Worm (Caenorhabditis elegans): Measurements from ENCODE around the gene K10B2.4.

K10B2.4 gene

DNA sequence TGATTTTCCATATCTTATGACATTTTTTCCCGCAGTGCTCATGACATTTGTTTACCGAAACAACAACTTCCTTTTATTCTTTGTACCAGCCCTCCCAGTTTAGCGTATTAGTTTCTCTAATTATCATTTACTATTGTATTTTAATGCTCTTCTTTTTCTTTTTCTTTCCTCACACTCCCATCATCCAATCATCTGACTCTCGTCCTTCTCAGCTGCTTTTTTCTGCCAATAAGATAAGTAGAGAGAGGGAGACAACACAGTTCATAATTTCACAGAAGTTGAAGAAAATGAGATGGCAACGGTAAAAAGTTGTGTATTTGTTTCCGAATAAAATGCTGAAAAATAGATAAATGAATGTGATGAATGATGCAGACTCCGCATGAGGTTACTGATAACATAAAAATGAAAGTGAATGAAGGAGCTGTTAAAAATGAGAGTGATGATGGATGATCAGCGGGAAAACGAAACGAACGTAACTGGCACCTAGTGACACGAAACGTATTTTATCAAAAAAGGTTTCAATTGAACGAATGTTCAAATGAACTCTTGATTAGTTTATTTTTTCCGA is 16.7 kb upstream of the K10B2.4 start:
- no peak for TF ChIP-seq ceh-63 (GFP tag; optimal IDR thresholded peaks at IDR 0.05)
- peak; percentile 52 for TF ChIP-seq elt-2 (tag; optimal IDR thresholded peaks at IDR 0.05)
- TF ChIP-seq lin-39 (tag; optimal IDR thresholded peaks at IDR 0.05): no peak
- no peak for TF ChIP-seq C04F5.9 (tag; optimal IDR thresholded peaks at IDR 0.05)
- no peak for TF ChIP-seq mab-9 (GFP tag; IDR thresholded peaks at IDR 0.05)
- TF ChIP-seq nhr-76 (tag; optimal IDR thresholded peaks at IDR 0.05): no peak
- no peak for TF ChIP-seq mdl-1 (tag; optimal IDR thresholded peaks at IDR 0.05)
- TF ChIP-seq mef-2 (tag; optimal IDR thresholded peaks at IDR 0.05): no peak
- no peak for TF ChIP-seq pax-3 (tag; optimal IDR thresholded peaks at IDR 0.05)
- no peak for TF ChIP-seq nhr-77 (tag; optimal IDR thresholded peaks at IDR 0.05)
- TF ChIP-seq irx-1 (tag; optimal IDR thresholded peaks at IDR 0.05): no peak
- no peak for TF ChIP-seq nhr-237 (tag; optimal IDR thresholded peaks at IDR 0.05)
- no peak for TF ChIP-seq ceh-90 (tag; optimal IDR thresholded peaks at IDR 0.05)
- no peak for TF ChIP-seq ztf-11 (tag; optimal IDR thresholded peaks at IDR 0.05)
- TF ChIP-seq fkh-4 (tag; optimal IDR thresholded peaks at IDR 0.05; ENCODE audit: borderline replicate concordance): no peak
- TF ChIP-seq zag-1 (tag; optimal IDR thresholded peaks at IDR 0.05): no peak
- TF ChIP-seq jun-1 (tag; optimal IDR thresholded peaks at IDR 0.05): no peak
- no peak for TF ChIP-seq nhr-12 (tag; optimal IDR thresholded peaks at IDR 0.05)
- no peak for TF ChIP-seq unc-130 (tag; optimal IDR thresholded peaks at IDR 0.05)
- TF ChIP-seq nhr-90 (tag; optimal IDR thresholded peaks at IDR 0.05; ENCODE audit: poor library complexity): no peak
- TF ChIP-seq nhr-47 (tag; optimal IDR thresholded peaks at IDR 0.05): no peak
- TF ChIP-seq vab-15 (tag; optimal IDR thresholded peaks at IDR 0.05): no peak
- no peak for TF ChIP-seq unc-86 (tag; optimal IDR thresholded peaks at IDR 0.05)
- no peak for TF ChIP-seq lsy-2 (tag; optimal IDR thresholded peaks at IDR 0.05)
- no peak for TF ChIP-seq ceh-8 (GFP tag; optimal IDR thresholded peaks at IDR 0.05)
- peak; percentile 13 for TF ChIP-seq lin-14 (GFP tag; optimal IDR thresholded peaks at IDR 0.05)
- no peak for TF ChIP-seq ets-5 (GFP tag; IDR thresholded peaks at IDR 0.05)
- TF ChIP-seq grh-1 (GFP tag; IDR thresholded peaks at IDR 0.05): no peak
- no peak for TF ChIP-seq egl-27 (tag; optimal IDR thresholded peaks at IDR 0.05)
- TF ChIP-seq lin-15B (tag; optimal IDR thresholded peaks at IDR 0.05): no peak
- no peak for TF ChIP-seq hpl-2 (GFP tag; optimal IDR thresholded peaks at IDR 0.05)
- TF ChIP-seq hlh-4 (tag; optimal IDR thresholded peaks at IDR 0.05): no peak
- peak; percentile 0 for TF ChIP-seq nhr-20 (tag; optimal IDR thresholded peaks at IDR 0.05)
- TF ChIP-seq nhr-85 (tag): no peak
- peak in 1 of 2 experiments; percentile 56 for TF ChIP-seq lin-35 (GFP tag; optimal IDR thresholded peaks at IDR 0.05)
- no peak for TF ChIP-seq ceh-82 (tag; optimal IDR thresholded peaks at IDR 0.05)
- TF ChIP-seq F16B12.6 (tag; optimal IDR thresholded peaks at IDR 0.05): no peak
- no peak for TF ChIP-seq aly-2 (tag; optimal IDR thresholded peaks at IDR 0.05)
- no peak for TF ChIP-seq ces-1 (GFP tag; optimal IDR thresholded peaks at IDR 0.05)
- no peak for TF ChIP-seq isw-1 (GFP tag; IDR thresholded peaks at IDR 0.05)
- TF ChIP-seq tbx-2 (tag; optimal IDR thresholded peaks at IDR 0.05): no peak
- no peak for TF ChIP-seq dpl-1 (GFP tag; optimal IDR thresholded peaks at IDR 0.05)
- TF ChIP-seq efl-1 (optimal IDR thresholded peaks at IDR 0.05): no peak
- TF ChIP-seq efl-1 (GFP tag; optimal IDR thresholded peaks at IDR 0.05 in 1 of 2): peak in 1 of 2 experiments; percentile 29
- no peak for TF ChIP-seq fkh-10 (GFP tag; optimal IDR thresholded peaks at IDR 0.05)
- no peak for TF ChIP-seq nhr-28 (tag; optimal IDR thresholded peaks at IDR 0.05)
- TF ChIP-seq elt-3 (tag; optimal IDR thresholded peaks at IDR 0.05): no peak
- TF ChIP-seq lir-3 (tag; optimal IDR thresholded peaks at IDR 0.05; ENCODE audit: poor library complexity): no peak
- no peak for TF ChIP-seq ama-1 (optimal IDR thresholded peaks at IDR 0.05)
- TF ChIP-seq skn-1 (tag; optimal IDR thresholded peaks at IDR 0.05): no peak
- TF ChIP-seq blmp-1 (tag; optimal IDR thresholded peaks at IDR 0.05): peak; percentile 33
- TF ChIP-seq pqm-1 (tag; optimal IDR thresholded peaks at IDR 0.05): no peak
